Fruit fly (Drosophila melanogaster) whole organism: ENCODE measurements around the gene CG33630.

Experiments used
- Dll ChIP-seq: fragments of >200 bp; optimal IDR thresholded peaks from 2 replicates; lab custom pipeline; 2017
- EcR ChIP-seq, 2 experiments: fragments of >200 bp; optimal IDR thresholded peaks; 2 replicates each; lab custom pipeline; 2017; ENCODE audit warnings: missing biosample characterization in 2 of 2, missing genetic modification characterization in 2 of 2, missing genetic modification reagents in 2 of 2
- pan ChIP-seq: fragments of >200 bp; optimal IDR thresholded peaks from 2 replicates; lab custom pipeline; 2017
- psq ChIP-seq: fragments of >200 bp; optimal IDR thresholded peaks from 2 replicates; lab custom pipeline; 2017
- usp ChIP-seq: fragments of >200 bp; optimal IDR thresholded peaks from 2 replicates; lab custom pipeline; 2017; ENCODE audit warnings: missing biosample characterization, missing genetic modification characterization, mixed read lengths

DNA sequence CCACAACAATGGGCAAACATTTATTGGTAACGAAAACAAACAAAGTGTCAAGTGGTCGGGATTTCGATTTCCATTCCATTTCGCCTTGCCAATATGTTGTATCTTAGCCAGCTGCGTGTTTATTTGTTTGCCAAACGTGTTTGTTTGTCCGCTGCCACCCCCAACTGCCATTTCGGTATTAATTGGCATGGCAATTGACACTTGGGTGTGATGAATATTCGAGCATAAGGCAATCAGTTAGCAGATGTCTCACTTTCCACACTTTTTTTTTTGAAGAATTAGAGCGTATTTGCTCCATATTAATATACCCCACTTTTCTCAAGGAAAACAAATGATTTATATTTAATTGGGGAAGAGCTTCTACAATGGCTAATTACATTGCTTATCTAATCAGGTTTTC lies 30.9 kb upstream of the CG33630 start:
- TF ChIP-seq EcR (GFP tag; optimal IDR thresholded peaks at IDR 0.05; lab: Kevin White, UChicago) (no peak), pan (lab: Kevin White, UChicago) (no peak), Dll (no peak), psq (lab: Kevin White, UChicago) (no peak), usp (no peak)
